Worm (Caenorhabditis elegans): ENCODE data around the gene F01F1.2.

F01F1.2 gene

ce11 chrIII:5888675-5889074 lies 10.3 kb downstream of the F01F1.2 start, which contains the start of gene C28H8.8:
Gene C28H8.8 (minus strand): TSS chrIII:5888775.
- no peak for TF ChIP-seq ztf-23 (GFP tag; IDR thresholded peaks at IDR 0.05)
- no peak for TF ChIP-seq flt-1 (GFP tag; IDR thresholded peaks at IDR 0.05)
- TF ChIP-seq tab-1 (GFP tag; IDR thresholded peaks at IDR 0.05): no peak
- TF ChIP-seq klf-2 (GFP tag; conservative IDR thresholded peaks at IDR 0.05): no peak
- no peak for TF ChIP-seq med-1 (GFP tag; optimal IDR thresholded peaks at IDR 0.05; ENCODE audit: insufficient read depth)
- no peak for TF ChIP-seq ztf-29 (GFP tag; IDR thresholded peaks at IDR 0.05)
- no peak for TF ChIP-seq ref-1 (GFP tag; conservative IDR thresholded peaks at IDR 0.05)
- TF ChIP-seq T22C8.4 (GFP tag; IDR thresholded peaks at IDR 0.05): no peak
- no peak for TF ChIP-seq cog-1 (tag; optimal IDR thresholded peaks at IDR 0.05)

ce11 chrIII:5892909-5893308 lies 14.6 kb downstream of the F01F1.2 start:
- TF ChIP-seq ztf-23 (GFP tag; IDR thresholded peaks at IDR 0.05): no peak

ce11 chrIII:5895913-5896312 lies 17.6 kb downstream of the F01F1.2 start, which contains the start of gene pxl-1:
Gene pxl-1 (minus strand): TSS chrIII:5896013.
- TF ChIP-seq ztf-29 (GFP tag; IDR thresholded peaks at IDR 0.05): no peak
- TF ChIP-seq ref-1 (GFP tag; conservative IDR thresholded peaks at IDR 0.05): no peak
- TF ChIP-seq T22C8.4 (GFP tag; IDR thresholded peaks at IDR 0.05): no peak
- no peak for TF ChIP-seq cog-1 (tag; optimal IDR thresholded peaks at IDR 0.05)
- no peak for TF ChIP-seq tab-1 (GFP tag; IDR thresholded peaks at IDR 0.05)
- TF ChIP-seq med-1 (GFP tag; optimal IDR thresholded peaks at IDR 0.05; ENCODE audit: insufficient read depth): no peak
- no peak for TF ChIP-seq flt-1 (GFP tag; IDR thresholded peaks at IDR 0.05)

ce11 chrIII:5897468-5897867 lies 19.1 kb downstream of the F01F1.2 start:
- no peak for TF ChIP-seq cog-1 (tag; optimal IDR thresholded peaks at IDR 0.05)
- no peak for TF ChIP-seq ref-1 (GFP tag; conservative IDR thresholded peaks at IDR 0.05)
- TF ChIP-seq klf-2 (GFP tag; conservative IDR thresholded peaks at IDR 0.05): no peak
- no peak for TF ChIP-seq ztf-29 (GFP tag; IDR thresholded peaks at IDR 0.05)
- TF ChIP-seq ztf-23 (GFP tag; IDR thresholded peaks at IDR 0.05): no peak
- no peak for TF ChIP-seq med-1 (GFP tag; optimal IDR thresholded peaks at IDR 0.05; ENCODE audit: insufficient read depth)
- no peak for TF ChIP-seq tab-1 (GFP tag; IDR thresholded peaks at IDR 0.05)
- no peak for TF ChIP-seq flt-1 (GFP tag; IDR thresholded peaks at IDR 0.05)
- no peak for TF ChIP-seq T22C8.4 (GFP tag; IDR thresholded peaks at IDR 0.05)

ce11 chrIII:5898631-5899030 lies 20.3 kb downstream of the F01F1.2 start:
- no peak for TF ChIP-seq klf-2 (GFP tag; conservative IDR thresholded peaks at IDR 0.05)
- TF ChIP-seq ztf-23 (GFP tag; IDR thresholded peaks at IDR 0.05): no peak
- no peak for TF ChIP-seq tab-1 (GFP tag; IDR thresholded peaks at IDR 0.05)
- no peak for TF ChIP-seq ref-1 (GFP tag; conservative IDR thresholded peaks at IDR 0.05)
- TF ChIP-seq ztf-29 (GFP tag; IDR thresholded peaks at IDR 0.05): no peak
- TF ChIP-seq T22C8.4 (GFP tag; IDR thresholded peaks at IDR 0.05): no peak
- TF ChIP-seq flt-1 (GFP tag; IDR thresholded peaks at IDR 0.05): no peak
- no peak for TF ChIP-seq med-1 (GFP tag; optimal IDR thresholded peaks at IDR 0.05; ENCODE audit: insufficient read depth)
- no peak for TF ChIP-seq cog-1 (tag; optimal IDR thresholded peaks at IDR 0.05)

- TF ChIP-seq med-1 (GFP tag; optimal IDR thresholded peaks at IDR 0.05; ENCODE audit: insufficient read depth): no peak
- TF ChIP-seq ztf-23 (GFP tag; IDR thresholded peaks at IDR 0.05): no peak
- TF ChIP-seq T22C8.4 (GFP tag; IDR thresholded peaks at IDR 0.05): no peak
- no peak for TF ChIP-seq flt-1 (GFP tag; IDR thresholded peaks at IDR 0.05)
- no peak for TF ChIP-seq klf-2 (GFP tag; conservative IDR thresholded peaks at IDR 0.05)
- TF ChIP-seq ref-1 (GFP tag; conservative IDR thresholded peaks at IDR 0.05): no peak
- no peak for TF ChIP-seq ztf-29 (GFP tag; IDR thresholded peaks at IDR 0.05)
- no peak for TF ChIP-seq tab-1 (GFP tag; IDR thresholded peaks at IDR 0.05)
- no peak for TF ChIP-seq cog-1 (tag; optimal IDR thresholded peaks at IDR 0.05)
Observed at ce11 chrIII:5900709-5901108, 22.4 kb downstream of the F01F1.2 start.

- TF ChIP-seq ref-1 (GFP tag; conservative IDR thresholded peaks at IDR 0.05) (no peak), ztf-23 (GFP tag; IDR thresholded peaks at IDR 0.05) (no peak), ztf-29 (GFP tag; IDR thresholded peaks at IDR 0.05) (no peak), klf-2 (GFP tag; conservative IDR thresholded peaks at IDR 0.05) (no peak), tab-1 (GFP tag; IDR thresholded peaks at IDR 0.05) (no peak), T22C8.4 (GFP tag; IDR thresholded peaks at IDR 0.05) (no peak), cog-1 (tag; optimal IDR thresholded peaks at IDR 0.05) (no peak), med-1 (GFP tag; optimal IDR thresholded peaks at IDR 0.05; ENCODE audit: insufficient read depth) (no peak), flt-1 (GFP tag; IDR thresholded peaks at IDR 0.05) (no peak)
Observed at ce11 chrIII:5902558-5902957, 24.2 kb downstream of the F01F1.2 start.

ce11 chrIII:5906059-5906458 lies 27.7 kb downstream of the F01F1.2 start, which contains the start of gene dpff-1:
Gene dpff-1 (minus strand): TSS chrIII:5906346.
- TF ChIP-seq T22C8.4 (GFP tag; IDR thresholded peaks at IDR 0.05) (peak; percentile 80), ref-1 (GFP tag; conservative IDR thresholded peaks at IDR 0.05) (no peak)

ce11 chrIII:5906749-5907148 lies 28.4 kb downstream of the F01F1.2 start, which contains the start of gene erd-2.2:
Gene erd-2.2 (plus strand): TSS chrIII:5907049.
- no peak for TF ChIP-seq ztf-29 (GFP tag; IDR thresholded peaks at IDR 0.05)
- TF ChIP-seq cog-1 (tag; optimal IDR thresholded peaks at IDR 0.05): no peak
- TF ChIP-seq klf-2 (GFP tag; conservative IDR thresholded peaks at IDR 0.05): no peak
- TF ChIP-seq T22C8.4 (GFP tag; IDR thresholded peaks at IDR 0.05): no peak
- TF ChIP-seq ref-1 (GFP tag; conservative IDR thresholded peaks at IDR 0.05): no peak
- TF ChIP-seq flt-1 (GFP tag; IDR thresholded peaks at IDR 0.05): no peak
- TF ChIP-seq tab-1 (GFP tag; IDR thresholded peaks at IDR 0.05): no peak
- TF ChIP-seq ztf-23 (GFP tag; IDR thresholded peaks at IDR 0.05): no peak
- no peak for TF ChIP-seq med-1 (GFP tag; optimal IDR thresholded peaks at IDR 0.05; ENCODE audit: insufficient read depth)

ce11 chrIII:5908408-5908807 lies 30.1 kb downstream of the F01F1.2 start, which contains the start of gene C28H8.3:
Gene C28H8.3 (plus strand): TSS chrIII:5908700.
- TF ChIP-seq ref-1 (GFP tag; conservative IDR thresholded peaks at IDR 0.05) (no peak), flt-1 (GFP tag; IDR thresholded peaks at IDR 0.05) (no peak), ztf-29 (GFP tag; IDR thresholded peaks at IDR 0.05) (no peak), med-1 (GFP tag; optimal IDR thresholded peaks at IDR 0.05; ENCODE audit: insufficient read depth) (no peak), cog-1 (tag; optimal IDR thresholded peaks at IDR 0.05) (no peak), ztf-23 (GFP tag; IDR thresholded peaks at IDR 0.05) (no peak), tab-1 (GFP tag; IDR thresholded peaks at IDR 0.05) (no peak), T22C8.4 (GFP tag; IDR thresholded peaks at IDR 0.05) (no peak), klf-2 (GFP tag; conservative IDR thresholded peaks at IDR 0.05) (no peak)
